Fruit fly (Drosophila melanogaster) whole organism, embryonic: ENCODE results near the gene CG13044.
A peak's percentile ranks its signal among the peaks of the same experiment; 100 is the strongest.

Source experiments
- Aef1 ChIP-seq: fragments of 200-800 bp; sonication (Bioruptor generic); IDR thresholded peaks from 3 replicates; pipeline ENCODE4 v1.3.6; 2022; ENCODE audit warnings: missing biosample characterization, missing genetic modification characterization
- B-H1 ChIP-seq: fragments of 200-800 bp; sonication (Bioruptor generic); IDR thresholded peaks from 3 replicates; pipeline ENCODE4 v1.3.6; 2022; ENCODE audit warnings: missing biosample characterization, missing genetic modification characterization
- CG11085 ChIP-seq: fragments of 200-800 bp; sonication (Bioruptor generic); IDR thresholded peaks from 2 replicates; pipeline ENCODE4 v1.3.6; 2022; ENCODE audit warnings: missing biosample characterization, missing genetic modification characterization
- CG12155 ChIP-seq: fragments of 200-800 bp; sonication (Bioruptor generic); optimal IDR thresholded peaks from 3 replicates; lab custom pipeline; 2016; ENCODE audit warnings: missing biosample characterization, missing genetic modification characterization
- CG12219 ChIP-seq: fragments of 200-800 bp; sonication (Bioruptor generic); optimal IDR thresholded peaks from 3 replicates; lab custom pipeline; 2018; ENCODE audit warnings: missing biosample characterization, mild to moderate bottlenecking, missing genetic modification characterization
- CG12659 ChIP-seq: fragments of 200-800 bp; sonication (Bioruptor generic); optimal IDR thresholded peaks from 3 replicates; lab custom pipeline; 2017; ENCODE audit warnings: mild to moderate bottlenecking, missing biosample characterization, missing genetic modification reagents, missing genetic modification characterization
- CG12769 ChIP-seq: fragments of 200-800 bp; sonication (Bioruptor generic); optimal IDR thresholded peaks from 2 replicates; lab custom pipeline; 2019; ENCODE audit warnings: missing biosample characterization, mild to moderate bottlenecking, missing genetic modification characterization, moderate library complexity
- CG13296 ChIP-seq: fragments of 200-800 bp; sonication (Bioruptor generic); optimal IDR thresholded peaks from 3 replicates; lab custom pipeline; 2018; ENCODE audit warnings: missing biosample characterization, mild to moderate bottlenecking, missing genetic modification characterization
- CG13424 ChIP-seq: fragments of 200-800 bp; sonication (Bioruptor generic); optimal IDR thresholded peaks from 2 replicates; lab custom pipeline; 2019; ENCODE audit warnings: missing biosample characterization, mild to moderate bottlenecking, missing genetic modification characterization, moderate library complexity
- CG14965 ChIP-seq: fragments of 200-800 bp; sonication (Bioruptor generic); optimal IDR thresholded peaks from 2 replicates; lab custom pipeline; 2016; ENCODE audit warnings: missing biosample characterization, missing genetic modification characterization, borderline replicate concordance
- CG15479 ChIP-seq: fragments of 200-800 bp; sonication (Bioruptor generic); optimal IDR thresholded peaks from 3 replicates; lab custom pipeline; 2019; ENCODE audit warnings: missing biosample characterization, mild to moderate bottlenecking, missing genetic modification characterization, moderate library complexity
- CG1602 ChIP-seq: fragments of 200-800 bp; sonication (Bioruptor generic); optimal IDR thresholded peaks from 3 replicates; lab custom pipeline; 2016; ENCODE audit warnings: missing biosample characterization, missing genetic modification characterization
- CG17328 ChIP-seq: fragments of 200-800 bp; sonication (Bioruptor generic); IDR thresholded peaks from 2 replicates; pipeline ENCODE4 v1.3.6; 2022; ENCODE audit warnings: missing biosample characterization, missing genetic modification characterization
- CG17385 ChIP-seq: fragments of 200-800 bp; sonication (Bioruptor generic); optimal IDR thresholded peaks from 3 replicates; lab custom pipeline; 2018; ENCODE audit warnings: missing biosample characterization, mild to moderate bottlenecking, missing genetic modification characterization
- CG17912 ChIP-seq: fragments of 200-800 bp; sonication (Bioruptor generic); optimal IDR thresholded peaks from 2 replicates; lab custom pipeline; 2018; ENCODE audit warnings: missing biosample characterization, mild to moderate bottlenecking, missing genetic modification characterization
- CG2678 ChIP-seq: fragments of 200-800 bp; sonication (Bioruptor generic); optimal IDR thresholded peaks from 3 replicates; lab custom pipeline; 2019; ENCODE audit warnings: missing biosample characterization, mild to moderate bottlenecking, missing genetic modification characterization, moderate library complexity
- CG31388 ChIP-seq: fragments of 200-800 bp; sonication (Bioruptor generic); optimal IDR thresholded peaks from 2 replicates; lab custom pipeline; 2016; ENCODE audit warnings: missing biosample characterization, missing genetic modification characterization
- CG33213 ChIP-seq: fragments of 200-800 bp; sonication (Bioruptor generic); optimal IDR thresholded peaks from 3 replicates; lab custom pipeline; 2016; ENCODE audit warnings: missing biosample characterization, missing genetic modification characterization
- CG6175 ChIP-seq: fragments of 200-800 bp; sonication (Bioruptor generic); IDR thresholded peaks from 3 replicates; pipeline ENCODE4 v1.3.6; 2022; ENCODE audit warnings: missing biosample characterization, missing genetic modification characterization
- CG7357 ChIP-seq: fragments of 200-800 bp; sonication (Bioruptor generic); IDR thresholded peaks from 3 replicates; pipeline ENCODE4 v1.3.6; 2022; ENCODE audit warnings: missing biosample characterization, missing genetic modification characterization
- CG7786 ChIP-seq: fragments of 200-800 bp; sonication (Bioruptor generic); optimal IDR thresholded peaks from 2 replicates; lab custom pipeline; 2016; ENCODE audit warnings: missing biosample characterization, missing genetic modification characterization
- D19A ChIP-seq: fragments of 200-800 bp; optimal IDR thresholded peaks from 3 replicates; lab custom pipeline; 2019; ENCODE audit warnings: missing biosample characterization, mild to moderate bottlenecking, missing genetic modification characterization, moderate library complexity
- E2f2 ChIP-seq: fragments of 200-800 bp; sonication (Bioruptor generic); IDR thresholded peaks from 2 replicates; pipeline ENCODE4 v1.3.6; 2022; ENCODE audit warnings: missing biosample characterization, missing genetic modification characterization
- Hr3 ChIP-seq: fragments of 200-800 bp; sonication (Bioruptor generic); optimal IDR thresholded peaks from 3 replicates; lab custom pipeline; 2016; ENCODE audit warnings: missing biosample characterization, missing genetic modification characterization
- Hr51 ChIP-seq, 2 experiments: fragments of 200-800 bp; sonication (Bioruptor generic); optimal IDR thresholded peaks; 2 replicates in 1 of 2; 3 replicates in 1 of 2; lab custom pipeline; 2016 to 2018; ENCODE audit warnings: missing biosample characterization in 2 of 2, missing genetic modification characterization in 2 of 2, mild to moderate bottlenecking in 1 of 2, moderate library complexity in 1 of 2
- Med ChIP-seq: fragments of 200-800 bp; sonication (Bioruptor generic); peaks from one replicate; lab custom pipeline; 2016; ENCODE audit warnings: missing biosample characterization, missing genetic modification characterization, mild to moderate bottlenecking, inconsistent platforms, moderate library complexity
- Meics ChIP-seq: fragments of 200-800 bp; sonication (Bioruptor generic); optimal IDR thresholded peaks from 2 replicates; lab custom pipeline; 2017; ENCODE audit warnings: missing biosample characterization, mild to moderate bottlenecking, missing genetic modification characterization
- Nf-YB ChIP-seq: fragments of 200-800 bp; sonication (Bioruptor generic); optimal IDR thresholded peaks from 3 replicates; lab custom pipeline; 2019; ENCODE audit warnings: missing biosample characterization, mild to moderate bottlenecking, missing genetic modification characterization, moderate library complexity
- Sry-β ChIP-seq: fragments of 200-800 bp; sonication (Bioruptor generic); optimal IDR thresholded peaks from 2 replicates; lab custom pipeline; 2018; ENCODE audit warnings: missing biosample characterization, mild to moderate bottlenecking, missing genetic modification characterization, moderate library complexity
- Trl ChIP-seq, 3 experiments: fragments of >200 bp in 2 of 3; fragments of 200-800 bp in 1 of 3; sonication (Bioruptor generic) in 1 of 3; optimal IDR thresholded peaks; 2 replicates in 1 of 3; 3 replicates in 2 of 3; lab custom pipeline; 2016 to 2017; ENCODE audit warnings: missing biosample characterization in 1 of 3, missing genetic modification characterization in 1 of 3
- cato ChIP-seq: fragments of 200-800 bp; sonication (Bioruptor generic); optimal IDR thresholded peaks from 2 replicates; lab custom pipeline; 2016; ENCODE audit warnings: missing biosample characterization, missing genetic modification characterization, borderline replicate concordance
- chinmo ChIP-seq: fragments of 200-800 bp; sonication (Bioruptor generic); IDR thresholded peaks from 4 replicates; pipeline ENCODE4 v1.3.6; 2022; ENCODE audit warnings: missing biosample characterization, missing genetic modification characterization; ENCODE audit not compliant: partially characterized antibody
- crol ChIP-seq: fragments of 200-800 bp; sonication (Bioruptor generic); IDR thresholded peaks from 2 replicates; pipeline ENCODE4 v1.3.6; 2022; ENCODE audit warnings: missing biosample characterization, missing genetic modification characterization
- cwo ChIP-seq: fragments of 200-800 bp; sonication (Bioruptor generic); optimal IDR thresholded peaks from 3 replicates; lab custom pipeline; 2017; ENCODE audit warnings: missing biosample characterization, missing genetic modification characterization, mild to moderate bottlenecking, moderate library complexity, missing genetic modification reagents
- dmrt99B ChIP-seq: fragments of 200-800 bp; sonication (Bioruptor generic); optimal IDR thresholded peaks from 2 replicates; lab custom pipeline; 2018; ENCODE audit warnings: missing biosample characterization, mild to moderate bottlenecking, missing genetic modification characterization, moderate library complexity
- esg ChIP-seq: fragments of 200-800 bp; sonication (Bioruptor generic); conservative IDR thresholded peaks from 2 replicates; pipeline ENCODE4 v1.3.6; 2022; ENCODE audit warnings: missing biosample characterization, missing genetic modification characterization
- hkb ChIP-seq, 2 experiments: fragments of 200-800 bp in 1 of 2; fragments of >200 bp in 1 of 2; sonication (Bioruptor generic) in 1 of 2; IDR thresholded peaks in 1 of 2; optimal IDR thresholded peaks in 1 of 2; 2 replicates each; pipeline versions ENCODE4 v1.3.6 to Lab custom; 2017 to 2022; ENCODE audit warnings: missing biosample characterization in 1 of 2, missing genetic modification characterization in 1 of 2
- otp ChIP-seq: fragments of 200-800 bp; sonication (Bioruptor generic); IDR thresholded peaks from 3 replicates; pipeline ENCODE4, ENCODE4 v1.3.6; 2022; ENCODE audit warnings: missing biosample characterization, missing genetic modification characterization
- phol ChIP-seq: fragments of 200-800 bp; sonication (Bioruptor generic); optimal IDR thresholded peaks from 3 replicates; lab custom pipeline; 2018; ENCODE audit warnings: missing biosample characterization, mild to moderate bottlenecking, missing genetic modification characterization, moderate library complexity
- pita ChIP-seq: fragments of 200-800 bp; sonication (Bioruptor generic); optimal IDR thresholded peaks from 2 replicates; lab custom pipeline; 2017; ENCODE audit warnings: missing biosample characterization, mild to moderate bottlenecking, missing genetic modification characterization
- pnt ChIP-seq: fragments of 200-800 bp; sonication (Bioruptor generic); optimal IDR thresholded peaks from 3 replicates; lab custom pipeline; 2016; ENCODE audit warnings: missing biosample characterization, missing genetic modification characterization
- prd ChIP-seq, 3 experiments: fragments of >200 bp in 2 of 3; fragments of 200-800 bp in 1 of 3; sonication (Bioruptor generic) in 1 of 3; optimal IDR thresholded peaks in 2 of 3; IDR thresholded peaks in 1 of 3; 2 replicates in 2 of 3; 3 replicates in 1 of 3; pipeline versions ENCODE4 v1.3.6 to Lab custom; 2017 to 2022; ENCODE audit warnings: missing biosample characterization in 1 of 3, missing genetic modification characterization in 1 of 3
- row ChIP-seq: fragments of 200-800 bp; sonication (Bioruptor generic); IDR thresholded peaks from 3 replicates; pipeline ENCODE4 v1.3.6; 2022; ENCODE audit warnings: missing biosample characterization, missing genetic modification characterization
- sisA ChIP-seq: fragments of 200-800 bp; sonication (Bioruptor generic); IDR thresholded peaks from 2 replicates; pipeline ENCODE4 v1.3.6; 2022; ENCODE audit warnings: missing biosample characterization, missing genetic modification characterization
- tap ChIP-seq: fragments of 200-800 bp; optimal IDR thresholded peaks from 3 replicates; lab custom pipeline; 2019; ENCODE audit warnings: missing biosample characterization, mild to moderate bottlenecking, missing genetic modification characterization, moderate library complexity
- zfh1 ChIP-seq: fragments of 200-800 bp; sonication (Bioruptor generic); IDR thresholded peaks from 3 replicates; pipeline ENCODE4 v1.3.6; 2022; ENCODE audit warnings: missing biosample characterization, missing genetic modification characterization

The CG13044 gene

DNA sequence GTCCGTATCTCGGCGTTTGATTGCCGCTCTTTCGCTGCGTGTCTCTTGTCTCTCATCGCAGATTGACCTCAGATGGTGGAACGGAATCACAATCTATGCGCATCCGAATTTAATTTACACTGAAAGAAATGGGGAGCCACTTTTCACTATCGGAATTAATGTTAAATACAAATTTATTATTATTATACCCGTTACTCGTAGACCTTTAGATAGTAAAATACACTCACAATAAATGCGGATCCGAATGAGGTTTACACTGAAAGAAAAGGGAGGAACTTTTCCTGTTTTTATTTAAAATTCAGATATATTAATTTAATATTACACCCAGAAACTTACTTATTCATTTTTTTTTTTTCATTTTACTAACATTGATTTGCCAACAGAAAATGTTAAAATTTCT, 13.9 kb downstream of the CG13044 start (continued):
- TF ChIP-seq CG17328 (GFP tag; lab: Robert Waterston, UW) (peak; percentile 44; the same call in 1 of the 2 replicates), CG17912 (GFP tag; lab: Kevin White, UChicago) (no peak), crol (GFP tag; lab: Robert Waterston, UW) (no peak), hkb (optimal IDR thresholded peaks at IDR 0.05; lab: Kevin White, UChicago) (no peak), hkb (GFP tag; IDR thresholded peaks at IDR 0.05; lab: Robert Waterston, UW) (peak; percentile 66), sisA (GFP tag; lab: Robert Waterston, UW) (peak; percentile 15; the same call in 1 of the 2 replicates), esg (peak; percentile 64; the same call in 1 of the 2 replicates), prd (optimal IDR thresholded peaks at IDR 0.05; lab: Kevin White, UChicago) (no peak), prd (GFP tag; IDR thresholded peaks at IDR 0.05; lab: Robert Waterston, UW) (peak; percentile 38; the same call in 1 of the 3 replicates), CG31388 (GFP tag; lab: Kevin White, UChicago) (no peak), CG13296 (GFP tag; lab: Kevin White, UChicago) (peak; percentile 39), Meics (peak; percentile 39), CG17385 (GFP tag; lab: Kevin White, UChicago) (peak; percentile 13), Sry-β (GFP tag; lab: Kevin White, UChicago) (no peak), zfh1 (GFP tag; lab: Robert Waterston, UW) (no peak), CG7786 (no peak), CG11085 (GFP tag; lab: Robert Waterston, UW) (no peak), CG6175 (GFP tag; lab: Robert Waterston, UW) (no peak), CG12155 (GFP tag; lab: Kevin White, UChicago) (peak; percentile 3)

DNA sequence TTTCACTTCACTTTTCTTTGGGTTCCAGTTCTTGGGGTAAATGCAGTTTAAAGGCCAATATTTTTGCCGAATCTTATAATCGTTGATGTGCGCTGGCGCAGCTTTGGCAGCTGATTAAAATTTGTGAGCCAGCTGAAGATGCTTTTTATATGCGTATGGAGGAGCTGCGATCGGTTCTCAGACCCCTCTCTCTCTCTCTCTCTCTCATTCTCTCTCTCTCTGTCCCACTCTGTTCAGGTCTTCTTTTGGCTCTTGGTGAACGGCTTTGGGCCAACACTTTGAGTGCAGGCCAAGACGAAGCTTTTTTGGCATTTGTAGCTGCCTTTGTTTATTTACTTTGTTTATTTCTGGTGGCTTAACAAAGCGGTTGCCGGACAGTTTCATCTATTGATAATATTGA, 14.7 kb downstream of the CG13044 start, which contains the start of gene CG13046:
TSS of gene CG13046 (minus strand) at position 101 of the 400 bp plus-strand sequence.
- TF ChIP-seq CG15479 (no peak), Trl (optimal IDR thresholded peaks at IDR 0.05; lab: Kevin White, UChicago) (peak; percentile 8 to 42), Trl (GFP tag; optimal IDR thresholded peaks at IDR 0.05; lab: Kevin White, UChicago) (no peak), CG1602 (GFP tag; lab: Kevin White, UChicago) (no peak), phol (no peak), Hr3 (no peak), CG14965 (GFP tag; lab: Kevin White, UChicago) (no peak), chinmo (0 out of 4 replicates have a peak, but pooled peaks have one; percentile 18), B-H1 (no peak)
- TF ChIP-seq, all 482 proteins: peak for 2

DNA sequence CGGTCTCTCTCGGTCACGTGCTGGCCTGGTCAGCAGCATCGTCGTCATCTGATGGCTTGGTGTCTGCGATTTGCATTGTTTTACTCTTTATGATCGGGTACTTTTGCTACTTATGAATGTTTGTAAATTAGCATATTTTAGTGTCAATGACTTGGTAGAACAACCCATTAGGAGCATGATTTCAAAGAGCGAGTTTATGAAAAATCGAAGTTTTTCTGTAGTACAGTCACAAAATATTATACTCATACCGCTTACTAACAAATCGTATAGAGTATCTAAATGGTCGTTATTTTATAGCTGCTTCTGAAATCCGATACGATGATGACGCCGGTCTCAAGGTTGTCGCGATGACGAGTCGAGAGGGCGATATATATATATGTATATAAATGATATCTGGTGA, 16.7 kb downstream of the CG13044 start:
- TF ChIP-seq CG7357 (GFP tag; lab: Robert Waterston, UW) (0 out of 3 replicates have a peak, but pooled peaks have one; percentile 32), pita (GFP tag; lab: Kevin White, UChicago) (no peak), CG33213 (GFP tag; lab: Kevin White, UChicago) (no peak), CG12659 (GFP tag; lab: Kevin White, UChicago) (peak; percentile 17), hkb (optimal IDR thresholded peaks at IDR 0.05; lab: Kevin White, UChicago) (no peak), hkb (GFP tag; IDR thresholded peaks at IDR 0.05; lab: Robert Waterston, UW) (0 out of 2 replicates have a peak, but pooled peaks have one; percentile 22), D19A (tag; lab: Kevin White, UChicago) (peak; percentile 45), tap (peak; percentile 40), cato (no peak), row (GFP tag; lab: Robert Waterston, UW) (peak; percentile 66), Nf-YB (GFP tag; lab: Kevin White, UChicago) (no peak), CG2678 (tag; lab: Kevin White, UChicago) (peak; percentile 61), pnt (GFP tag; lab: Kevin White, UChicago) (peak; percentile 3), Aef1 (GFP tag; lab: Robert Waterston, UW) (0 out of 3 replicates have a peak, but pooled peaks have one; percentile 10), cwo (GFP tag; lab: Kevin White, UChicago) (peak; percentile 79), Hr51 (GFP tag; optimal IDR thresholded peaks at IDR 0.05; lab: Kevin White, UChicago) (peak in 1 of 2 experiments; percentile 67), dmrt99B (tag; lab: Kevin White, UChicago) (peak; percentile 67), E2f2 (GFP tag; lab: Robert Waterston, UW) (0 out of 2 replicates have a peak, but pooled peaks have one; percentile 27), CG12219 (GFP tag; lab: Kevin White, UChicago) (peak; percentile 14), CG13424 (tag; lab: Kevin White, UChicago) (peak; percentile 54), otp (GFP tag; lab: Robert Waterston, UW) (no peak), Med (GFP tag; lab: Kevin White, UChicago) (peak; percentile 79), CG12769 (tag; lab: Kevin White, UChicago) (peak; percentile 39)
